Worm (Caenorhabditis elegans) whole organism, dauer: ENCODE results near the gene xtr-1.

Source experiments
- unc-62 ChIP-seq: sonication (generic microtip); optimal IDR thresholded peaks from 2 replicates; lab custom pipeline; 2017; ENCODE audit warnings: missing biosample characterization, missing genetic modification reagents, missing genetic modification characterization

The xtr-1 gene

DNA sequence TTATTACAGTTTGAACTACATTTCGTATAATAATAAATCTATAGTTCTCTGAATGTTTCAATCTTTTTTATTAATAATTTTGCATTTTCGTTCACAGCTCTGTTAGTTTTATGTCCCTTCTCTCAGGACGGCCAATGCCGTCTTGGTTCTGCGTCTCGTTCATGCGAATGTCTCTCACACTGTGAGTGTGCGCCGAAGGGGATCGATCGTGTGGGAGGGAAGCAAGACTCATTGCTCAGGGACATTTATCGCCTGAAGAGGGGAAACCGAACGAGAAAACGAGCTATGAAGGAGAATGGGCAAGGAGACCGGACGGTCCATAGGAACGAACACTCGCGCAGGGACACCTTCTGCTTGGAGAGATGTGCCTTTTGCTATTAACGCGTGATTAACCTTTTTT lies 46.4 kb downstream of the xtr-1 start:
- TF ChIP-seq unc-62 (GFP tag; lab: Kevin White, UChicago) = no peak

DNA sequence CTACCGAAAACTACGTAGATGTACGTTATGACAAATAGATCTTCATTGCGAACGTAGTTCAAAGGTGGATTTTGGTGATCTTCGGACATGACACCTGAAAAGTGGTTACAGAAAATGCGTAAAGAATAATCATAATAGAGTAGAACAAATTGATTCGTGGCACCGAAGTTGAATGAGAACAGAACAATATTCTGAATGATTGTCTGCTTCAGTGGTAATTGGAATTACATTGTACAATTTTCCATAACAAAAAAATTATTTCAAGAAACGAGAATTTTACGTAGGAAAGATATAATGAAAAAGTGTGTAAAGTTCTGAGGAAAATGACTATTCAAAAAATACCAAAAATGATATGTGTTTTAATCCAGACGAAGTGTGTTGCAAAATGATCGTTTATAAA lies 50.1 kb downstream of the xtr-1 start, which contains the start of gene Y62H9A.10:
Gene Y62H9A.10, minus strand, starts transcription at position 101 of the 400 bp plus-strand sequence.
- no peak for TF ChIP-seq unc-62 (GFP tag; lab: Kevin White, UChicago)
